Worm (Caenorhabditis elegans) whole organism, L3 larva: ENCODE measurements around the gene C16D9.5.

ENCODE experiments used
- lsy-12 ChIP-seq: sonication (generic microtip); optimal IDR thresholded peaks from 2 replicates; lab custom pipeline; 2016; ENCODE audit warnings: mild to moderate bottlenecking, missing genetic modification characterization, missing compliant biosample characterization
- pqm-1 ChIP-seq: fragments of 150-350 bp; optimal IDR thresholded peaks from 2 replicates; lab custom pipeline; 2017; ENCODE audit warnings: missing biosample characterization, missing genetic modification characterization, inconsistent platforms

- TF ChIP-seq lsy-12: no peak
- TF ChIP-seq pqm-1 (tag; lab: Kevin White, UChicago): no peak
These were observed 38.4 kb downstream of the C16D9.5 start, which contains the start of gene timp-1 for ce11 chrV:8206931-8207330.
